Worm (Caenorhabditis elegans) whole organism, L4 larva: ENCODE measurements around the gene T02H6.5.

Experiments
- D1046.2 ChIP-seq: fragments of 200-800 bp; sonication (Bioruptor generic); IDR thresholded peaks from 2 replicates; pipeline ENCODE4 v1.3.6; 2022; ENCODE audit warnings: missing genetic modification characterization, missing compliant biosample characterization
- F10B5.3 ChIP-seq: sonication (generic microtip); optimal IDR thresholded peaks from 2 replicates; lab custom pipeline; 2016; ENCODE audit warnings: mild to moderate bottlenecking, missing genetic modification characterization, missing compliant biosample characterization
- F37D6.2 ChIP-seq: sonication (generic microtip); optimal IDR thresholded peaks from 2 replicates; lab custom pipeline; 2016; ENCODE audit warnings: mild to moderate bottlenecking, missing genetic modification characterization, missing compliant biosample characterization
- F44E2.7 ChIP-seq: fragments of 200-800 bp; sonication (Bioruptor generic); IDR thresholded peaks from 2 replicates; pipeline ENCODE4 v2.1.2; 2022; ENCODE audit warnings: missing genetic modification characterization, missing compliant biosample characterization
- Y105C5A.15 ChIP-seq: fragments of 200-800 bp; sonication (Bioruptor generic); IDR thresholded peaks from 2 replicates; pipeline ENCODE4 v1.3.6; 2022; ENCODE audit warnings: missing genetic modification characterization, missing compliant biosample characterization
- Y48G9A.11 ChIP-seq: fragments of 200-800 bp; sonication (Bioruptor generic); IDR thresholded peaks from 2 replicates; pipeline ENCODE4 v1.3.6; 2022; ENCODE audit warnings: missing genetic modification reagents, missing genetic modification characterization, missing compliant biosample characterization
- Y75B8A.6 ChIP-seq: fragments of 200-800 bp; sonication (Bioruptor generic); IDR thresholded peaks from 2 replicates; pipeline ENCODE4 v1.3.6; 2022; ENCODE audit warnings: missing genetic modification reagents, missing genetic modification characterization, missing compliant biosample characterization
- aha-1 ChIP-seq: fragments of 150-350 bp; peaks from one replicate; lab custom pipeline; 2014; ENCODE audit warnings: missing biosample characterization, missing genetic modification characterization
- ama-1 ChIP-seq: fragments of 150-350 bp; optimal IDR thresholded peaks from 2 replicates; lab custom pipeline; 2014; ENCODE audit warnings: inconsistent platforms, mixed read lengths
- attf-4 ChIP-seq: sonication (generic microtip); optimal IDR thresholded peaks from 3 replicates; lab custom pipeline; 2017; ENCODE audit warnings: missing biosample characterization, missing genetic modification characterization
- ceh-28 ChIP-seq: fragments of 150-350 bp; optimal IDR thresholded peaks from 2 replicates; lab custom pipeline; 2014; ENCODE audit warnings: missing biosample characterization, missing genetic modification reagents, missing genetic modification characterization
- ceh-32 ChIP-seq: sonication (generic microtip); optimal IDR thresholded peaks from 2 replicates; lab custom pipeline; 2016; ENCODE audit warnings: mild to moderate bottlenecking, missing genetic modification characterization, missing compliant biosample characterization; ENCODE audit not compliant: poor library complexity
- ceh-62 ChIP-seq: sonication (generic microtip); optimal IDR thresholded peaks from 2 replicates; lab custom pipeline; 2017; ENCODE audit warnings: missing biosample characterization, missing genetic modification characterization
- daf-16 ChIP-seq, 3 experiments: sonication (generic microtip); optimal IDR thresholded peaks; 2 replicates each; lab custom pipeline; 2016 to 2017; ENCODE audit warnings: missing genetic modification characterization in 3 of 3, missing genetic modification reagents in 3 of 3, mild to moderate bottlenecking in 2 of 3, missing compliant biosample characterization in 2 of 3, missing biosample characterization in 1 of 3, moderate library complexity in 1 of 3
- daf-19 ChIP-seq: fragments of 200-800 bp; sonication (Bioruptor generic); conservative IDR thresholded peaks from 2 replicates; pipeline ENCODE4 v1.3.6; 2022; ENCODE audit warnings: missing genetic modification characterization, missing compliant biosample characterization
- dmd-6 ChIP-seq: fragments of 200-800 bp; sonication (Bioruptor generic); IDR thresholded peaks from 2 replicates; pipeline ENCODE4 v1.3.6; 2022; ENCODE audit warnings: missing genetic modification reagents, missing genetic modification characterization, missing compliant biosample characterization
- egl-43 ChIP-seq: fragments of 200-800 bp; sonication (Bioruptor generic); IDR thresholded peaks from 2 replicates; pipeline ENCODE4 v1.3.6; 2022; ENCODE audit warnings: missing genetic modification reagents, missing genetic modification characterization, missing compliant biosample characterization
- fos-1 ChIP-seq: fragments of 150-350 bp; optimal IDR thresholded peaks from 2 replicates; lab custom pipeline; 2014; ENCODE audit warnings: missing biosample characterization, missing genetic modification characterization
- jun-1 ChIP-seq: fragments of 150-350 bp; optimal IDR thresholded peaks from 2 replicates; lab custom pipeline; 2014; ENCODE audit warnings: missing biosample characterization, missing genetic modification reagents, missing genetic modification characterization
- lim-7 ChIP-seq: fragments of 200-800 bp; sonication (Bioruptor generic); IDR thresholded peaks from 2 replicates; pipeline ENCODE4 v1.3.6; 2022; ENCODE audit warnings: missing genetic modification characterization, missing compliant biosample characterization
- lin-38 ChIP-seq: fragments of 200-800 bp; sonication (Bioruptor generic); IDR thresholded peaks from 2 replicates; pipeline ENCODE4 v1.3.6; 2022; ENCODE audit warnings: missing genetic modification reagents, missing genetic modification characterization, missing compliant biosample characterization
- mes-2 ChIP-seq: sonication (generic microtip); optimal IDR thresholded peaks from 2 replicates; lab custom pipeline; 2016; ENCODE audit warnings: missing genotype, mild to moderate bottlenecking, missing genetic modification characterization, missing compliant biosample characterization; ENCODE audit not compliant: poor library complexity, severe bottlenecking
- mxl-3 ChIP-seq: fragments of 200-800 bp; sonication (Bioruptor generic); optimal IDR thresholded peaks from 2 replicates; lab custom pipeline; 2018; ENCODE audit warnings: mild to moderate bottlenecking, missing genetic modification characterization, missing compliant biosample characterization
- nhr-25 ChIP-seq: sonication (generic microtip); optimal IDR thresholded peaks from 2 replicates; lab custom pipeline; 2017; ENCODE audit warnings: missing genetic modification characterization, mild to moderate bottlenecking, missing compliant biosample characterization, antibody characterized with exemption, moderate library complexity, borderline replicate concordance; ENCODE audit not compliant: insufficient read depth
- nhr-41 ChIP-seq: fragments of 200-800 bp; sonication (Bioruptor generic); IDR thresholded peaks from 2 replicates; pipeline ENCODE4 v1.3.6; 2022; ENCODE audit warnings: missing genetic modification reagents, missing genetic modification characterization, missing compliant biosample characterization
- rbr-2 ChIP-seq: sonication (generic microtip); optimal IDR thresholded peaks from 2 replicates; lab custom pipeline; 2016; ENCODE audit warnings: missing genotype, missing genetic modification characterization, missing compliant biosample characterization
- set-16 ChIP-seq: fragments of 200-800 bp; sonication (Bioruptor generic); IDR thresholded peaks from 2 replicates; pipeline ENCODE4 v1.3.6; 2022; ENCODE audit warnings: missing genetic modification reagents, missing genetic modification characterization, missing compliant biosample characterization
- snpc-4 ChIP-seq: fragments of 150-350 bp; optimal IDR thresholded peaks from 2 replicates; lab custom pipeline; 2014; ENCODE audit warnings: missing biosample characterization, missing genetic modification characterization
- spr-1 ChIP-seq: sonication (generic microtip); optimal IDR thresholded peaks from 2 replicates; lab custom pipeline; 2016; ENCODE audit warnings: mild to moderate bottlenecking, missing genetic modification characterization, missing compliant biosample characterization
- spr-3 ChIP-seq: fragments of 200-800 bp; sonication (Bioruptor generic); optimal IDR thresholded peaks from 2 replicates; lab custom pipeline; 2018; ENCODE audit warnings: mild to moderate bottlenecking, missing genetic modification characterization, missing compliant biosample characterization
- unc-39 ChIP-seq: sonication (generic microtip); optimal IDR thresholded peaks from 2 replicates; lab custom pipeline; 2017; ENCODE audit warnings: missing biosample characterization, missing genetic modification characterization
- unc-62 ChIP-seq, 3 experiments: fragments of 150-350 bp in 1 of 3; sonication (generic microtip); optimal IDR thresholded peaks in 2 of 3; peaks in 1 of 3; 1 replicate in 1 of 3; 2 replicates in 2 of 3; lab custom pipeline; 2014 to 2017; ENCODE audit warnings: missing biosample characterization in 3 of 3, missing genetic modification characterization in 3 of 3, missing genetic modification reagents in 3 of 3, missing genotype in 1 of 3
- zfp-3 ChIP-seq: fragments of 200-800 bp; sonication (Bioruptor generic); conservative IDR thresholded peaks from 2 replicates; pipeline ENCODE4 v1.3.6; 2022; ENCODE audit warnings: missing genetic modification reagents, missing genetic modification characterization, missing compliant biosample characterization
- ztf-11 ChIP-seq: fragments of 150-350 bp; optimal IDR thresholded peaks from 2 replicates; lab custom pipeline; 2014; ENCODE audit warnings: missing biosample characterization, missing genetic modification characterization

Gene T02H6.5

ce11 chrII:650321-651005 is 34.4 kb upstream of the T02H6.5 start, which contains the start of the genes K07E8.7 and frpr-14:
Gene K07E8.7 (minus strand): TSS chrII:650367.
Gene frpr-14 (plus strand): TSS chrII:650955.
- TF ChIP-seq mes-2 (tag; lab: Kevin White, UChicago) (peak; percentile 32), aha-1 (tag; lab: Kevin White, UChicago) (peak; percentile 24), Y75B8A.6 (GFP tag; lab: Robert Waterston, UW) (no peak), lin-38 (GFP tag; lab: Robert Waterston, UW) (peak; percentile 46)

ce11 chrII:651324-651723 is 33.6 kb upstream of the T02H6.5 start:
- TF ChIP-seq jun-1 (tag; lab: Kevin White, UChicago): no peak
- TF ChIP-seq spr-3: no peak
- peak in 1 of 2 experiments; percentile 12 for TF ChIP-seq unc-62 (GFP tag; optimal IDR thresholded peaks at IDR 0.05 in 1 of 2; lab: Kevin White, UChicago)
- TF ChIP-seq unc-62 (tag; optimal IDR thresholded peaks at IDR 0.05; lab: Kevin White, UChicago): no peak
- no peak for TF ChIP-seq lim-7 (GFP tag; lab: Robert Waterston, UW)

ce11 chrII:658369-658768 is 26.5 kb upstream of the T02H6.5 start, which contains the start of gene sdz-24:
Gene sdz-24 (plus strand): TSS chrII:658669.
- TF ChIP-seq nhr-25 (no peak), D1046.2 (GFP tag; lab: Robert Waterston, UW) (no peak), daf-16 (GFP tag; optimal IDR thresholded peaks at IDR 0.05; lab: Kevin White, UChicago) (no peak), daf-16 (tag; optimal IDR thresholded peaks at IDR 0.05; lab: Kevin White, UChicago) (no peak), daf-19 (GFP tag; lab: Robert Waterston, UW) (no peak), egl-43 (GFP tag; lab: Robert Waterston, UW) (no peak), rbr-2 (tag; lab: Kevin White, UChicago) (no peak), attf-4 (tag; lab: Kevin White, UChicago) (no peak)

ce11 chrII:661696-662095 is 23.2 kb upstream of the T02H6.5 start, which contains the start of gene sri-45:
Gene sri-45 (minus strand): TSS chrII:661796.
- TF ChIP-seq fos-1 (tag; lab: Kevin White, UChicago): no peak
- peak; percentile 36 for TF ChIP-seq aha-1 (tag; lab: Kevin White, UChicago)
- no peak for TF ChIP-seq ceh-62 (tag; lab: Kevin White, UChicago)
- no peak for TF ChIP-seq ceh-32 (tag; lab: Kevin White, UChicago)
- no peak for TF ChIP-seq spr-1 (tag; lab: Kevin White, UChicago)
- TF ChIP-seq, all 104 proteins: peak for 1

ce11 chrII:667864-668263 is 17.0 kb upstream of the T02H6.5 start:
- peak in 1 of 2 experiments; percentile 68 for TF ChIP-seq unc-62 (GFP tag; optimal IDR thresholded peaks at IDR 0.05 in 1 of 2; lab: Kevin White, UChicago)
- TF ChIP-seq unc-62 (tag; optimal IDR thresholded peaks at IDR 0.05; lab: Kevin White, UChicago): no peak
- TF ChIP-seq ama-1 (lab: Kevin White, UChicago): no peak

- TF ChIP-seq zfp-3 (GFP tag; lab: Robert Waterston, UW): no peak
- TF ChIP-seq mxl-3: no peak
- TF ChIP-seq ceh-28: no peak
- TF ChIP-seq nhr-41 (GFP tag; lab: Robert Waterston, UW): no peak
- no peak for TF ChIP-seq daf-19 (GFP tag; lab: Robert Waterston, UW)
- no peak for TF ChIP-seq unc-39 (tag; lab: Kevin White, UChicago)
- no peak for TF ChIP-seq F10B5.3 (tag; lab: Kevin White, UChicago)
- no peak for TF ChIP-seq fos-1 (tag; lab: Kevin White, UChicago)
- TF ChIP-seq snpc-4 (tag; lab: Kevin White, UChicago): no peak
- TF ChIP-seq Y48G9A.11 (GFP tag; lab: Robert Waterston, UW): no peak
- TF ChIP-seq dmd-6: no peak
- no peak for TF ChIP-seq ceh-62 (tag; lab: Kevin White, UChicago)
- TF ChIP-seq Y105C5A.15: no peak
- no peak for TF ChIP-seq ztf-11 (tag; lab: Kevin White, UChicago)
- TF ChIP-seq F37D6.2 (tag; lab: Kevin White, UChicago): no peak
- TF ChIP-seq F44E2.7 (GFP tag; lab: Robert Waterston, UW): no peak
- TF ChIP-seq D1046.2 (GFP tag; lab: Robert Waterston, UW): no peak
- TF ChIP-seq set-16: no peak
- no peak for TF ChIP-seq spr-3
Measured at ce11 chrII:671025-671424, 13.9 kb upstream of the T02H6.5 start, which contains the start of gene sri-46. Gene sri-46 (minus strand): TSS chrII:671125.
